7 worm cellular contexts compared by ENCODE assay signal in genomic region chrII:9891823-9892222, ce11.
TF ChIP-seq lines count a peak whose summit lies in the region.

No protein-coding gene starts in this region.

TF ChIP-seq in whole organism, L1 larva, 84 proteins besides CTCF, POLR2A, EP300 and RAD21:
- TF ChIP-seq nhr-85 (tag; lab: Kevin White, UChicago) (peak; percentile 1), lin-39 (tag; optimal IDR thresholded peaks at IDR 0.05; lab: Kevin White, UChicago) (no peak), efl-1 (optimal IDR thresholded peaks at IDR 0.05; lab: Kevin White, UChicago) (no peak), efl-1 (GFP tag; optimal IDR thresholded peaks at IDR 0.05 in 1 of 2; lab: Kevin White, UChicago) (peak in 1 of 2 experiments; percentile 90)

TF ChIP-seq in whole organism, L2 larva, 48 proteins besides CTCF, POLR2A, EP300 and RAD21 (continues in another document):
- TF ChIP-seq egl-27 (tag; optimal IDR thresholded peaks at IDR 0.05; lab: Kevin White, UChicago): peak; percentile 18
- TF ChIP-seq sma-9 (GFP tag; optimal IDR thresholded peaks at IDR 0.05; lab: Kevin White, UChicago): peak; percentile 79
- no peak for TF ChIP-seq sma-9 (tag; optimal IDR thresholded peaks at IDR 0.05; lab: Kevin White, UChicago)
- peak; percentile 70 for TF ChIP-seq fos-1 (tag; optimal IDR thresholded peaks at IDR 0.05; lab: Kevin White, UChicago)
- no peak for TF ChIP-seq ztf-1 (GFP tag; conservative IDR thresholded peaks at IDR 0.05; lab: Robert Waterston, UW)
- TF ChIP-seq elt-3 (tag; optimal IDR thresholded peaks at IDR 0.05; lab: Kevin White, UChicago): no peak
- no peak for TF ChIP-seq ama-1 (optimal IDR thresholded peaks at IDR 0.05; lab: Kevin White, UChicago)
- no peak for TF ChIP-seq mdl-1 (tag; optimal IDR thresholded peaks at IDR 0.05; lab: Kevin White, UChicago)
- no peak for TF ChIP-seq unc-55 (GFP tag; optimal IDR thresholded peaks at IDR 0.05; lab: Kevin White, UChicago)
- TF ChIP-seq sma-3 (GFP tag; optimal IDR thresholded peaks at IDR 0.05; lab: Kevin White, UChicago): no peak
- TF ChIP-seq dmd-4 (tag; optimal IDR thresholded peaks at IDR 0.05; lab: Kevin White, UChicago): no peak
- TF ChIP-seq snpc-4 (tag; optimal IDR thresholded peaks at IDR 0.05; lab: Kevin White, UChicago): no peak
- no peak for TF ChIP-seq gmeb-1 (tag; optimal IDR thresholded peaks at IDR 0.05; lab: Kevin White, UChicago)
- no peak for TF ChIP-seq sem-4 (tag; optimal IDR thresholded peaks at IDR 0.05; lab: Kevin White, UChicago)
- TF ChIP-seq elt-1 (tag; optimal IDR thresholded peaks at IDR 0.05; lab: Kevin White, UChicago): peak; percentile 83

TF ChIP-seq in whole organism, L3 larva, 47 proteins besides CTCF, POLR2A, EP300 and RAD21:
- TF ChIP-seq elt-1 (tag; optimal IDR thresholded peaks at IDR 0.05; lab: Kevin White, UChicago) (peak; percentile 91), nhr-67 (tag; optimal IDR thresholded peaks at IDR 0.05; lab: Kevin White, UChicago) (no peak), pqm-1 (tag; optimal IDR thresholded peaks at IDR 0.05; lab: Kevin White, UChicago) (peak; percentile 48), elt-2 (tag; optimal IDR thresholded peaks at IDR 0.05; lab: Kevin White, UChicago) (peak; percentile 75), nhr-23 (tag; optimal IDR thresholded peaks at IDR 0.05; lab: Kevin White, UChicago) (peak; percentile 2), ama-1 (optimal IDR thresholded peaks at IDR 0.05; lab: Kevin White, UChicago) (no peak)

TF ChIP-seq in whole organism, L4 larva, 104 proteins besides CTCF, POLR2A, EP300 and RAD21 (continues in another document):
- TF ChIP-seq rbr-2 (tag; optimal IDR thresholded peaks at IDR 0.05; lab: Kevin White, UChicago): no peak
- no peak for TF ChIP-seq attf-4 (tag; optimal IDR thresholded peaks at IDR 0.05; lab: Kevin White, UChicago)
- TF ChIP-seq duxl-1 (tag; optimal IDR thresholded peaks at IDR 0.05; lab: Kevin White, UChicago; ENCODE audit: poor library complexity): no peak
- TF ChIP-seq F44E2.7 (GFP tag; IDR thresholded peaks at IDR 0.05; lab: Robert Waterston, UW): no peak
- no peak for TF ChIP-seq snpc-4 (tag; optimal IDR thresholded peaks at IDR 0.05; lab: Kevin White, UChicago)
- peak; percentile 62 for TF ChIP-seq nhr-28 (tag; optimal IDR thresholded peaks at IDR 0.05; lab: Kevin White, UChicago)
- no peak for TF ChIP-seq ceh-32 (tag; optimal IDR thresholded peaks at IDR 0.05; lab: Kevin White, UChicago; ENCODE audit: poor library complexity)
- TF ChIP-seq lin-1 (GFP tag; IDR thresholded peaks at IDR 0.05; lab: Robert Waterston, UW): 0 out of 2 replicates have a peak, but pooled peaks have one; percentile 41
- TF ChIP-seq nhr-102 (tag; optimal IDR thresholded peaks at IDR 0.05; lab: Kevin White, UChicago): no peak
- no peak for TF ChIP-seq zip-11 (GFP tag; IDR thresholded peaks at IDR 0.05; lab: Robert Waterston, UW)
- no peak for TF ChIP-seq lir-3 (tag; optimal IDR thresholded peaks at IDR 0.05; lab: Kevin White, UChicago)
- peak; percentile 60; the same call in 1 of the 2 replicates for TF ChIP-seq nhr-41 (GFP tag; IDR thresholded peaks at IDR 0.05; lab: Robert Waterston, UW)
- TF ChIP-seq egl-27 (tag; optimal IDR thresholded peaks at IDR 0.05; lab: Kevin White, UChicago): no peak
- peak; percentile 94 for TF ChIP-seq dmd-6 (GFP tag; IDR thresholded peaks at IDR 0.05; lab: Robert Waterston, UW)
- no peak for TF ChIP-seq spr-3 (GFP tag; optimal IDR thresholded peaks at IDR 0.05; lab: Kevin White, UChicago)
- no peak for TF ChIP-seq lim-7 (GFP tag; IDR thresholded peaks at IDR 0.05; lab: Robert Waterston, UW)
- TF ChIP-seq ceh-62 (tag; optimal IDR thresholded peaks at IDR 0.05; lab: Kevin White, UChicago): no peak
- TF ChIP-seq pqm-1 (tag; optimal IDR thresholded peaks at IDR 0.05; lab: Kevin White, UChicago): peak; percentile 72

TF ChIP-seq in whole organism, late embryonic, 69 proteins besides CTCF, POLR2A, EP300 and RAD21:
- TF ChIP-seq ref-2 (tag; optimal IDR thresholded peaks at IDR 0.05; lab: Kevin White, UChicago) (no peak), elt-2 (tag; optimal IDR thresholded peaks at IDR 0.05; lab: Kevin White, UChicago) (peak; percentile 81)

TF ChIP-seq in whole organism, mixed stage, embryonic, 35 proteins besides CTCF, POLR2A, EP300 and RAD21:
- TF ChIP-seq nhr-12 (tag; optimal IDR thresholded peaks at IDR 0.05; lab: Kevin White, UChicago) (no peak), bed-3 (GFP tag; optimal IDR thresholded peaks at IDR 0.05; lab: Kevin White, UChicago) (no peak), sem-2 (GFP tag; optimal IDR thresholded peaks at IDR 0.05; lab: Kevin White, UChicago) (no peak), unc-62 (GFP tag; optimal IDR thresholded peaks at IDR 0.05; lab: Kevin White, UChicago) (peak; percentile 42), sptf-1 (tag; optimal IDR thresholded peaks at IDR 0.05; lab: Kevin White, UChicago) (no peak), elt-1 (tag; optimal IDR thresholded peaks at IDR 0.05; lab: Kevin White, UChicago; ENCODE audit: borderline replicate concordance, insufficient read depth) (peak; percentile 96), ham-2 (GFP tag; optimal IDR thresholded peaks at IDR 0.05; lab: Kevin White, UChicago) (peak; percentile 76), ztf-11 (tag; optimal IDR thresholded peaks at IDR 0.05; lab: Kevin White, UChicago) (no peak), nhr-2 (tag; optimal IDR thresholded peaks at IDR 0.05; lab: Kevin White, UChicago) (peak; percentile 4)
TF ChIP-seq in whole organism, mixed stage, embryonic: peak in this region for 4.

TF ChIP-seq in whole organism, young adult, 124 proteins besides CTCF, POLR2A, EP300 and RAD21:
- TF ChIP-seq lin-26 (GFP tag; IDR thresholded peaks at IDR 0.05; lab: Robert Waterston, UW) (peak; percentile 68; the same call in 1 of the 2 replicates), dox-1 (GFP tag; IDR thresholded peaks at IDR 0.05; lab: Robert Waterston, UW) (peak; percentile 38; the same call in 1 of the 2 replicates), rcor-1 (GFP tag; IDR thresholded peaks at IDR 0.05; lab: Robert Waterston, UW) (no peak), rpc-1 (optimal IDR thresholded peaks at IDR 0.05; lab: Kevin White, UChicago) (no peak), rpc-1 (tag; optimal IDR thresholded peaks at IDR 0.05; lab: Kevin White, UChicago) (no peak), Y67H2A.10 (GFP tag; conservative IDR thresholded peaks at IDR 0.05; lab: Robert Waterston, UW) (no peak), tbp1 (GFP tag; optimal IDR thresholded peaks at IDR 0.05; lab: Kevin White, UChicago) (peak; percentile 4), lin-54 (GFP tag; optimal IDR thresholded peaks at IDR 0.05; lab: Kevin White, UChicago) (peak; percentile 21), F33H1.4 (GFP tag; IDR thresholded peaks at IDR 0.05; lab: Robert Waterston, UW) (no peak), ekl-4 (GFP tag; IDR thresholded peaks at IDR 0.05; lab: Robert Waterston, UW) (peak; percentile 13; the same call in 1 of the 2 replicates), nfyb-1 (GFP tag; IDR thresholded peaks at IDR 0.05; lab: Robert Waterston, UW) (peak; percentile 21; the same call in 1 of the 2 replicates), let-607 (tag; optimal IDR thresholded peaks at IDR 0.05; lab: Kevin White, UChicago) (peak; percentile 96 to 97), nhr-90 (tag; optimal IDR thresholded peaks at IDR 0.05; lab: Kevin White, UChicago) (peak; percentile 6), unc-62 (GFP tag; optimal IDR thresholded peaks at IDR 0.05; lab: Kevin White, UChicago) (peak; percentile 34), gei-17 (GFP tag; optimal IDR thresholded peaks at IDR 0.05; lab: Kevin White, UChicago) (no peak), madf-6 (GFP tag; IDR thresholded peaks at IDR 0.05; lab: Robert Waterston, UW) (peak; percentile 33; the same call in 1 of the 2 replicates), Y53F4B.3 (GFP tag; IDR thresholded peaks at IDR 0.05; lab: Robert Waterston, UW) (no peak), Y79H2A.3 (GFP tag; conservative IDR thresholded peaks at IDR 0.05; lab: Robert Waterston, UW) (no peak), madf-3 (GFP tag; IDR thresholded peaks at IDR 0.05; lab: Robert Waterston, UW) (no peak), atf-7 (tag; optimal IDR thresholded peaks at IDR 0.05; lab: Kevin White, UChicago) (peak; percentile 26), cebp-2 (GFP tag; IDR thresholded peaks at IDR 0.05; lab: Robert Waterston, UW) (no peak), lin-40 (tag; optimal IDR thresholded peaks at IDR 0.05; lab: Kevin White, UChicago) (no peak), ceh-79 (tag; optimal IDR thresholded peaks at IDR 0.05; lab: Kevin White, UChicago) (no peak), sdz-38 (tag; optimal IDR thresholded peaks at IDR 0.05; lab: Kevin White, UChicago) (no peak), ztf-22 (GFP tag; optimal IDR thresholded peaks at IDR 0.05; lab: Kevin White, UChicago) (peak; percentile 55), nhr-80 (tag; optimal IDR thresholded peaks at IDR 0.05; lab: Kevin White, UChicago) (peak; percentile 97), die-1 (tag; optimal IDR thresholded peaks at IDR 0.05; lab: Kevin White, UChicago) (no peak), egl-44 (GFP tag; IDR thresholded peaks at IDR 0.05; lab: Robert Waterston, UW) (peak; percentile 15; the same call in 1 of the 2 replicates), snpc-4 (GFP tag; optimal IDR thresholded peaks at IDR 0.05; lab: Kevin White, UChicago) (no peak), snpc-4 (tag; optimal IDR thresholded peaks at IDR 0.05; lab: Kevin White, UChicago) (peak in 1 of 4 experiments; percentile 29), chd-7 (tag; optimal IDR thresholded peaks at IDR 0.05; lab: Kevin White, UChicago) (no peak), ets-4 (GFP tag; optimal IDR thresholded peaks at IDR 0.05; lab: Kevin White, UChicago) (peak; percentile 71)
